Worm (Caenorhabditis elegans) whole organism, L4/young adult: ENCODE data around the gene F57A8.7.

Experiments used
- W03F9.2 ChIP-seq: fragments of 150-350 bp; optimal IDR thresholded peaks from 2 replicates; lab custom pipeline; 2014; ENCODE audit warnings: missing biosample characterization, missing genetic modification characterization
- dao-5 ChIP-seq: sonication (generic microtip); optimal IDR thresholded peaks from 2 replicates; lab custom pipeline; 2016; ENCODE audit warnings: missing genotype, missing genetic modification characterization, moderate library complexity, missing compliant biosample characterization
- him-1 ChIP-seq: sonication (generic microtip); optimal IDR thresholded peaks from 2 replicates; lab custom pipeline; 2016; ENCODE audit warnings: missing genotype, missing genetic modification reagents, missing genetic modification characterization, missing compliant biosample characterization

DNA sequence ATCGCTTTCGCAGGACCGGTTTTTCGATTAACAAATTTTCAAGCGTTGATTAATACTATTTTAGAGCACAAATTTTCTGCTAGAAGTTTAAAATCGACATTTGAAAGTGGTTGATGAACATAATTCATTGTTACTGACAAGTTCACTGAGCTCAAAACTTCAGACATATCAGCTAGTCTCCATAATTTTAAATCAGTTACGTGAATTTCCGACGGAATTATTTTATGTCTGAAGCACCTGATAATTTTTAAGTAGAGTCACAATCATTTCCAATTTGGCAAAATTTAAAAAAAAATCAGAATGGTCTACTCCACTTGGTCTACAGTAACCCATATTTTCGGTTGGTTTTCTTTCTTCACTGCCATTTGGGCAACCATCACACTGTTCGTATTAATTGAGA, 23.7 kb upstream of the F57A8.7 start, which contains the start of gene str-118:
- no peak for TF ChIP-seq dao-5 (tag; lab: Kevin White, UChicago)
- TF ChIP-seq him-1 (tag; lab: Kevin White, UChicago), result no peak
- no peak for TF ChIP-seq W03F9.2 (tag; lab: Kevin White, UChicago)
